Worm (Caenorhabditis elegans) whole organism, young adult: ENCODE measurements around the gene mtp-18.

ENCODE experiments used
- ama-1 ChIP-seq, 3 experiments: fragments of 150-350 bp in 1 of 3; sonication (generic microtip) in 2 of 3; optimal IDR thresholded peaks; 2 replicates each; lab custom pipeline; 2014 to 2018; ENCODE audit warnings: missing biosample characterization in 2 of 3, missing genetic modification characterization in 2 of 3, missing genetic modification reagents in 2 of 3
- atf-7 ChIP-seq: sonication (generic microtip); optimal IDR thresholded peaks from 2 replicates; lab custom pipeline; 2017; ENCODE audit warnings: mild to moderate bottlenecking, missing genetic modification characterization, missing compliant biosample characterization
- attf-6 ChIP-seq: fragments of 200-800 bp; sonication (Bioruptor generic); IDR thresholded peaks from 2 replicates; pipeline ENCODE4 v1.3.6; 2022; ENCODE audit warnings: missing genetic modification reagents, missing genetic modification characterization, missing compliant biosample characterization
- egl-44 ChIP-seq: fragments of 200-800 bp; sonication (Bioruptor generic); IDR thresholded peaks from 2 replicates; pipeline ENCODE4 v1.3.6; 2022; ENCODE audit warnings: missing genetic modification reagents, missing genetic modification characterization, missing compliant biosample characterization
- ekl-4 ChIP-seq: fragments of 200-800 bp; sonication (Bioruptor generic); IDR thresholded peaks from 2 replicates; pipeline ENCODE4 v1.3.6; 2022; ENCODE audit warnings: missing genetic modification reagents, missing genetic modification characterization, missing compliant biosample characterization
- lin-40 ChIP-seq: sonication (generic microtip); optimal IDR thresholded peaks from 2 replicates; lab custom pipeline; 2016; ENCODE audit warnings: missing genetic modification characterization, mild to moderate bottlenecking, missing compliant biosample characterization, missing genotype, missing genetic modification reagents
- pha-4 ChIP-seq: fragments of 150-350 bp; sonication (generic microtip); optimal IDR thresholded peaks from 2 replicates; lab custom pipeline; 2014; ENCODE audit warnings: missing biosample characterization, missing genetic modification reagents, missing genetic modification characterization
- snpc-4 ChIP-seq, 5 experiments: fragments of 150-350 bp in 1 of 5; sonication (generic microtip) in 4 of 5; optimal IDR thresholded peaks; 2 replicates each; lab custom pipeline; 2014 to 2018; ENCODE audit warnings: missing genetic modification characterization in 5 of 5, missing biosample characterization in 3 of 5, antibody characterized with exemption in 2 of 5, mild to moderate bottlenecking in 2 of 5, missing compliant biosample characterization in 2 of 5, missing genotype in 2 of 5, moderate library complexity in 2 of 5, missing genetic modification reagents in 1 of 5
- tbx-9 ChIP-seq: sonication (generic microtip); optimal IDR thresholded peaks from 2 replicates; lab custom pipeline; 2016; ENCODE audit warnings: borderline replicate concordance, missing genetic modification characterization, inconsistent platforms, missing compliant biosample characterization
- unc-62 ChIP-seq: fragments of 150-350 bp; optimal IDR thresholded peaks from 2 replicates; lab custom pipeline; 2014; ENCODE audit warnings: missing biosample characterization, missing genetic modification reagents, missing genetic modification characterization
- zfh-2 ChIP-seq: fragments of 200-800 bp; sonication (Bioruptor generic); conservative IDR thresholded peaks from 2 replicates; pipeline ENCODE4 v1.3.6; 2022; ENCODE audit warnings: missing genetic modification reagents, missing genetic modification characterization, missing compliant biosample characterization
- zim-3 ChIP-seq: sonication (generic microtip); optimal IDR thresholded peaks from 2 replicates; lab custom pipeline; 2017; ENCODE audit warnings: mild to moderate bottlenecking, missing genetic modification characterization, moderate library complexity, missing compliant biosample characterization

ce11 chrX:6203315-6203714, 2.9 kb downstream of the mtp-18 start:
- no peak for TF ChIP-seq ama-1 (optimal IDR thresholded peaks at IDR 0.05; lab: Kevin White, UChicago)
- TF ChIP-seq ama-1 (GFP tag; optimal IDR thresholded peaks at IDR 0.05; lab: Kevin White, UChicago): no peak
- no peak for TF ChIP-seq atf-7 (tag; lab: Kevin White, UChicago)
- TF ChIP-seq pha-4 (tag; lab: Kevin White, UChicago): no peak
- no peak for TF ChIP-seq egl-44
- no peak for TF ChIP-seq snpc-4 (GFP tag; optimal IDR thresholded peaks at IDR 0.05; lab: Kevin White, UChicago)
- no peak for TF ChIP-seq snpc-4 (tag; optimal IDR thresholded peaks at IDR 0.05; lab: Kevin White, UChicago)
- no peak for TF ChIP-seq zim-3 (tag; lab: Kevin White, UChicago)
- TF ChIP-seq ekl-4 (GFP tag; lab: Robert Waterston, UW): no peak
- TF ChIP-seq unc-62 (GFP tag; lab: Kevin White, UChicago): no peak
- TF ChIP-seq attf-6: no peak
- TF ChIP-seq zfh-2: no peak
- no peak for TF ChIP-seq tbx-9 (tag; lab: Kevin White, UChicago)
- no peak for TF ChIP-seq lin-40
